Worm (Caenorhabditis elegans) whole organism, L4 larva: ENCODE data around the gene ugt-43.

ENCODE experiments used
- ZK546.5 ChIP-seq, 2 experiments: sonication (generic microtip); optimal IDR thresholded peaks; 2 replicates each; lab custom pipeline; 2017; ENCODE audit warnings: missing biosample characterization in 2 of 2, missing genetic modification characterization in 2 of 2
- dmd-8 ChIP-seq: fragments of 200-800 bp; sonication (Bioruptor generic); IDR thresholded peaks from 2 replicates; pipeline ENCODE4 v1.3.6; 2022; ENCODE audit warnings: missing genetic modification characterization, missing compliant biosample characterization
- dve-1 ChIP-seq: sonication (generic microtip); optimal IDR thresholded peaks from 2 replicates; lab custom pipeline; 2017; ENCODE audit warnings: antibody characterized with exemption, mild to moderate bottlenecking, missing genetic modification characterization, missing compliant biosample characterization; ENCODE audit not compliant: insufficient read depth
- lin-15B ChIP-seq: fragments of 150-350 bp; sonication (generic microtip); optimal IDR thresholded peaks from 3 replicates; lab custom pipeline; 2014; ENCODE audit warnings: missing biosample characterization, missing genetic modification characterization
- lin-39 ChIP-seq: fragments of 150-350 bp; optimal IDR thresholded peaks from 2 replicates; lab custom pipeline; 2014; ENCODE audit warnings: missing biosample characterization, missing genetic modification reagents, missing genetic modification characterization
- nhr-102 ChIP-seq: sonication (generic microtip); optimal IDR thresholded peaks from 2 replicates; lab custom pipeline; 2016; ENCODE audit warnings: mild to moderate bottlenecking, missing genetic modification characterization, moderate library complexity, missing compliant biosample characterization
- nhr-11 ChIP-seq: fragments of 150-350 bp; optimal IDR thresholded peaks from 2 replicates; lab custom pipeline; 2014; ENCODE audit warnings: missing biosample characterization, missing genetic modification characterization
- nhr-25 ChIP-seq: sonication (generic microtip); optimal IDR thresholded peaks from 2 replicates; lab custom pipeline; 2017; ENCODE audit warnings: missing genetic modification characterization, mild to moderate bottlenecking, missing compliant biosample characterization, antibody characterized with exemption, moderate library complexity, borderline replicate concordance; ENCODE audit not compliant: insufficient read depth
- unc-130 ChIP-seq: sonication (generic microtip); optimal IDR thresholded peaks from 2 replicates; lab custom pipeline; 2016; ENCODE audit warnings: missing genetic modification reagents, missing genetic modification characterization, missing compliant biosample characterization

DNA sequence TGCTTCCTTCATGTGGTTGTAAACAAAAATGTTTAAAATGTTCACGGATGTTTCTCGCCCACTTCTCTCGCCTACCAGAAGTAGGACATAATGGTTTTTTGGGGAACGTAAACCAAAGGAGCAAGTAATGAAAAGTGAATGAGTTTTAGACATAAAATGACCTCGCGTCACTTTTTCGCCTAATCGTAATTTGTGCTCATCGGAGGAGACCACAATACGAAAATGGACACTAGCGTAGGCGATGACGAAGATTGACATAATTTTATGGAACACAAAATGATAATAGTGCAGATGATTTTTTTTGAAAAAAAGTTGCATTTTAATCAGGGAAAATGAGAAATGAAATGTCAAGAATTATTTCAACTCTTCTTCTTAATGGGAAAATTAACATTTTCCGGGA lies 4.3 kb downstream of the ugt-43 start:
- no peak for TF ChIP-seq lin-39 (tag; lab: Kevin White, UChicago)
- no peak for TF ChIP-seq unc-130 (GFP tag; lab: Kevin White, UChicago)
- TF ChIP-seq lin-15B (tag; lab: Kevin White, UChicago), result no peak
- no peak for TF ChIP-seq dve-1 (tag; lab: Kevin White, UChicago)
- no peak for TF ChIP-seq nhr-102 (tag; lab: Kevin White, UChicago)
- no peak for TF ChIP-seq dmd-8
- TF ChIP-seq ZK546.5 (tag; optimal IDR thresholded peaks at IDR 0.05; lab: Kevin White, UChicago), result no peak
- no peak for TF ChIP-seq nhr-11 (tag; lab: Kevin White, UChicago)
- no peak for TF ChIP-seq nhr-25 (tag; lab: Kevin White, UChicago)
